Fruit fly (Drosophila melanogaster): ENCODE measurements around the gene Med.

Gene Med

DNA sequence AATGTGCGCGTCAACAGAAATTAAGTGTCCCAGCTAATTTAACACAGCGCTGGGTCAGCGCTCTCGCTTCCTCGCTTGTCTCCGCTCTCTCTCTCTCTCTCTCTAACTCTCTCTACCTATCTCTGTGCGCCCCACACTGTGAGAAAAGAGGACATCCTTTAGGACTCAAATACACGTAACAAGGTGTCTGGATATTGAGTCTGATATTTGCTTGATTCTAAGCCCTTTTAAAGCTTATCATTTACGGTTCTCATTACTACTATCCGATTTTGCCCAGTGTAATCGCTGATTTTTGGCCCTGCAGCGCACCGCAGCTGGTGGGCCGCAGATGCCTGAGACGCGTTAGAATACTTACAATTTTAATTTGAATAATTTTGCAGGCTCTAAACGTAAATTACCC lies 25.7 kb downstream of the Med start (continued):
- no peak for TF ChIP-seq wor (GFP tag; IDR thresholded peaks at IDR 0.05)
- peak; percentile 67 for TF ChIP-seq Fer1 (GFP tag; optimal IDR thresholded peaks at IDR 0.05)
- no peak for TF ChIP-seq CG12942 (GFP tag; optimal IDR thresholded peaks at IDR 0.05)
- TF ChIP-seq CG32532 (GFP tag; IDR thresholded peaks at IDR 0.05), result peak; percentile 36; the same call in 1 of the 2 replicates
- no peak for TF ChIP-seq Deaf1 (tag; optimal IDR thresholded peaks at IDR 0.05)
- TF ChIP-seq gfzf (GFP tag; optimal IDR thresholded peaks at IDR 0.05), result no peak
- peak; percentile 9 for TF ChIP-seq Dad (GFP tag; optimal IDR thresholded peaks at IDR 0.05)
- TF ChIP-seq dmrt99B (tag; optimal IDR thresholded peaks at IDR 0.05), result peak; percentile 32
- TF ChIP-seq Mrtf (GFP tag; IDR thresholded peaks at IDR 0.05), result no peak
- no peak for TF ChIP-seq Nf-YB (GFP tag; optimal IDR thresholded peaks at IDR 0.05)
- no peak for TF ChIP-seq luna (GFP tag; optimal IDR thresholded peaks at IDR 0.05)
- no peak for TF ChIP-seq Camta (GFP tag; optimal IDR thresholded peaks at IDR 0.05)
- no peak for TF ChIP-seq CG4730 (GFP tag; IDR thresholded peaks at IDR 0.05)
- TF ChIP-seq Six4 (GFP tag; optimal IDR thresholded peaks at IDR 0.05), result no peak
- TF ChIP-seq CG6254 (GFP tag; optimal IDR thresholded peaks at IDR 0.05), result no peak
- TF ChIP-seq gcm2 (GFP tag; optimal IDR thresholded peaks at IDR 0.05), result no peak
- TF ChIP-seq Ptx1 (GFP tag; IDR thresholded peaks at IDR 0.05), result no peak
- TF ChIP-seq kay (GFP tag; optimal IDR thresholded peaks at IDR 0.05), result no peak
- no peak for TF ChIP-seq Sin3A (optimal IDR thresholded peaks at IDR 0.05)
- TF ChIP-seq pho (GFP tag; optimal IDR thresholded peaks at IDR 0.05), result peak; percentile 30
- TF ChIP-seq CG10209 (GFP tag; optimal IDR thresholded peaks at IDR 0.05), result peak; percentile 12
- TF ChIP-seq phol (tag; optimal IDR thresholded peaks at IDR 0.05), result peak; percentile 13
- no peak for TF ChIP-seq CG17186 (GFP tag; optimal IDR thresholded peaks at IDR 0.05)
- TF ChIP-seq B-H2 (GFP tag; optimal IDR thresholded peaks at IDR 0.05), result peak; percentile 22
- TF ChIP-seq en (GFP tag; optimal IDR thresholded peaks at IDR 0.05), result no peak
- TF ChIP-seq gem (tag; optimal IDR thresholded peaks at IDR 0.05), result peak; percentile 51
- no peak for TF ChIP-seq cad (GFP tag; optimal IDR thresholded peaks at IDR 0.05)
- no peak for TF ChIP-seq CG6683 (GFP tag; optimal IDR thresholded peaks at IDR 0.05)
- TF ChIP-seq CG3065 (GFP tag; optimal IDR thresholded peaks at IDR 0.05), result no peak
- peak; percentile 30; the same call in 1 of the 4 replicates for TF ChIP-seq Gug (GFP tag; IDR thresholded peaks at IDR 0.05)
- no peak for TF ChIP-seq ash1 (GFP tag; optimal IDR thresholded peaks at IDR 0.05)
- TF ChIP-seq CG17802 (tag; optimal IDR thresholded peaks at IDR 0.05), result no peak
- no peak for TF ChIP-seq sr (GFP tag; IDR thresholded peaks at IDR 0.05)
- TF ChIP-seq Med (GFP tag), result peak; percentile 82
- no peak for TF ChIP-seq Ssrp (tag; optimal IDR thresholded peaks at IDR 0.05)
- no peak for TF ChIP-seq Mes4 (GFP tag; optimal IDR thresholded peaks at IDR 0.05)
- TF ChIP-seq CG10147 (GFP tag; optimal IDR thresholded peaks at IDR 0.05), result no peak
- no peak for TF ChIP-seq CG17829 (tag; optimal IDR thresholded peaks at IDR 0.05)
- no peak for TF ChIP-seq Gsc (GFP tag; IDR thresholded peaks at IDR 0.05)
- no peak for TF ChIP-seq nau (GFP tag; optimal IDR thresholded peaks at IDR 0.05)
- no peak for TF ChIP-seq CG2889 (GFP tag; IDR thresholded peaks at IDR 0.05)
- no peak for TF ChIP-seq disco-r (GFP tag; optimal IDR thresholded peaks at IDR 0.05)
- TF ChIP-seq CG33213 (GFP tag; optimal IDR thresholded peaks at IDR 0.05), result no peak
- TF ChIP-seq CG12299 (tag; optimal IDR thresholded peaks at IDR 0.05), result no peak
- no peak for TF ChIP-seq CG11398 (GFP tag; optimal IDR thresholded peaks at IDR 0.05)
- no peak for TF ChIP-seq insv (GFP tag; optimal IDR thresholded peaks at IDR 0.05)
- no peak for TF ChIP-seq CG18011 (GFP tag; optimal IDR thresholded peaks at IDR 0.05)
- no peak for TF ChIP-seq CG1832 (GFP tag; optimal IDR thresholded peaks at IDR 0.05)
- no peak for TF ChIP-seq Dref (GFP tag; IDR thresholded peaks at IDR 0.05)
- TF ChIP-seq CG7745 (tag; optimal IDR thresholded peaks at IDR 0.05), result no peak
- no peak for TF ChIP-seq CG4707 (GFP tag; optimal IDR thresholded peaks at IDR 0.05)
- TF ChIP-seq CG14014 (GFP tag; IDR thresholded peaks at IDR 0.05), result peak; percentile 73
- TF ChIP-seq CG6175 (GFP tag; IDR thresholded peaks at IDR 0.05), result no peak
